Worm (Caenorhabditis elegans): Measurements from ENCODE around the gene srsx-24.

DNA sequence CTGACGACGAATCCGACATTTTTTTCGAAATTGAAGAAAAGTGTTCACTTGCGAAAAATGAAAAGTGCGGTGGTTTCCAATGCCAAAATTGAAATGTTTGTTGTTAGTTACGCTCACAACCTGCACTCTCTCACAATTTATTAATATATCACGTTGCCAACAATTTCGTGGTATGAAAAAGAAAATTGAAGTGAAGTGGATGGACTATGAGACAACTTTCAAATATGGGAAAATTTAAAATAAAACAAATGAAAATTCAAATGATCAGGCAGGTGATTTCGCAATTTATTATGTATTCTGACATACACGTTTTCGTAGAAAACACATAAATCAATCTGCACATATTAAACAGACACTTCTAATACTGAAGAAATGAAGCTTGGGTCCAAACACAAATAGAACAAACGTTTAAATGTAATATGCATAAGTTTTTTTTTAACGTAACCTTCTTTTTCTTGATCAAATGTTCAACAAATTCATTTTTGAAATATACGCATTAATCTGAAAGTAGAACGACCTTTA lies 6.8 kb upstream of the srsx-24 start, which contains the start of gene srp-6:
- TF ChIP-seq pqm-1 (tag; optimal IDR thresholded peaks at IDR 0.05) = no peak
- TF ChIP-seq tbx-2 (tag; optimal IDR thresholded peaks at IDR 0.05) = no peak
- no peak for TF ChIP-seq unc-39 (tag; optimal IDR thresholded peaks at IDR 0.05)
- TF ChIP-seq jun-1 (tag; optimal IDR thresholded peaks at IDR 0.05) = no peak
- TF ChIP-seq ceh-16 (tag; optimal IDR thresholded peaks at IDR 0.05) = no peak
- TF ChIP-seq R02D3.7 (tag; optimal IDR thresholded peaks at IDR 0.05) = no peak
- no peak for TF ChIP-seq elt-1 (tag; optimal IDR thresholded peaks at IDR 0.05)
- TF ChIP-seq snpc-4 (tag; optimal IDR thresholded peaks at IDR 0.05) = no peak
- TF ChIP-seq fkh-10 (GFP tag; optimal IDR thresholded peaks at IDR 0.05) = no peak
- TF ChIP-seq lsy-12 (tag; optimal IDR thresholded peaks at IDR 0.05) = no peak
- TF ChIP-seq mdl-1 (tag; optimal IDR thresholded peaks at IDR 0.05) = no peak
- TF ChIP-seq nhr-237 (tag; optimal IDR thresholded peaks at IDR 0.05) = no peak
- TF ChIP-seq fos-1 (tag; optimal IDR thresholded peaks at IDR 0.05) = no peak
- no peak for TF ChIP-seq zag-1 (tag; optimal IDR thresholded peaks at IDR 0.05)

All from whole organism, L3 larva.